Fruit fly (Drosophila melanogaster): ENCODE results near the gene CG4042.

Gene CG4042

DNA sequence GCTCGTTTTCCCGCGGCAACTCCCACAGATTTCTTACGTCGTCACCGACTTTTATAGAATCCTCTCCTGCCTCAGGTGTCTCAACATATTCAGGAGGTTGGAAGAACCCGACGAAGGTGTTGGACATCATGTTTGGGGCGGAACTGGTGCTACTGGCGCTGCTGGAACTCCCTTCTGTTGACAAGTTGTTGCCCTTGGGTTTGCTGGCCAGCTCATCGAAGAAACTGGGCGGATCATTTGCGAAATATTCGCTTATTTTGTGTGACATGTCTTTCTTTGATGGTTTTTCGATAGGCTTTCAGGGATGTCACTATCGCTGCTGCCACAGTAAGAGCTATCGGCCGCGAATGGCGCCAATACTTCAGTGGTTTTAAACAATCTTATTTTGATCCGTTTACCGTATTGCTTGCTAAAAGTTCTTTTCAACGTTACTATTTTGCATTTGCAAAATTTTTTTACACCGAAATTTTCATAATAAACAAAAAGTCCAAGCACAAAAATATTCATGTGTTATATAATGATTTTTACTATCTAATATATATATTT lies 16.6 kb upstream of the CG4042 start, which contains the start of gene CG11396:
TSS of gene CG11396 (minus strand) at position 303 of the 546 bp plus-strand sequence.
- TF ChIP-seq Dll (optimal IDR thresholded peaks at IDR 0.05) (no peak), EcR (GFP tag; optimal IDR thresholded peaks at IDR 0.05) (no peak), usp (GFP tag; optimal IDR thresholded peaks at IDR 0.05) (no peak), CG8478 (optimal IDR thresholded peaks at IDR 0.05) (no peak), pan (optimal IDR thresholded peaks at IDR 0.05) (no peak)

dm6 chr3L:20785742-20786427 lies 14.6 kb upstream of the CG4042 start, which contains the start of gene Pcif1:
TSS of gene Pcif1 (minus strand) at chr3L:20786197.
- no peak for TF ChIP-seq EcR (GFP tag; optimal IDR thresholded peaks at IDR 0.05)
- TF ChIP-seq pan (optimal IDR thresholded peaks at IDR 0.05), result no peak
- TF ChIP-seq psq (optimal IDR thresholded peaks at IDR 0.05), result no peak
- no peak for TF ChIP-seq Dll (optimal IDR thresholded peaks at IDR 0.05)
- TF ChIP-seq CG8478 (optimal IDR thresholded peaks at IDR 0.05), result no peak
- TF ChIP-seq usp (GFP tag; optimal IDR thresholded peaks at IDR 0.05), result no peak

DNA sequence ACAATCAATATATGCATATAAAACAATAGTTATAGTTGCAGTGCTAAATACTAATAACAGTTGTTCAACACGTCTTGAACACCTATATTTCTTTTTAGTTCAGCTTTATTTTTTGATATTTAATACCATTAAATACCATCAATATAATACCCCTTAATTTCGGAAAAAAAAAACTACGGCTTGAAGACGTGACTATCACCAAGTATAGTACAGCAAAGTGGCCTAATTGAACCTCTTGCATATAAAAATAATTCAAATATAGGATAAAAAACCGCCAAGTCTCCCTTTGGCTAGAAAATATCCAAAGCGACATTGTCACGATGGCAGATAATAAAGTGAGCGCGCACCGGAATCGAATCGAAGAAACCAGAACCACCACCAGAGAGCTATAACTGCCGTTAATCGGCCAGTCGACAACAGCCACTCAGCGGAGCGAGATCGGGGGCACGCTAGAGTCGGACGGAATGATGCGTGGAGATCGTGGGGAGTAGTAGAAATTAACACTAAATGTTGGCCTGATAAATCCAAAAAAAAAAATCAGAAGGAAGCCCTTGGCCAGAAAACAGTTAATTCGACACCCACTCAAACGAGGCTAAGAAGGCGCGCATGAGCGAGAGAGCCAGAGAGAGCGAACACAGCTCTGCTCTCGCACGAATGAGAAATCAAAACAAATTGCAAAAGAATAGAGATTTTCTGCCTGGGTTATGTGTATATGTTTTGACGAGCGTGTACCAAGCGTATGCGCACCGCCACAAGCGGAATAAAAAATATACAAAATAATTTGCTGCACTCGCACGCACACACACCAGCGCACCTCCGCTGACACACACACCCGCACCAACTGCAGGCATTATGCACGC lies 13.7 kb upstream of the CG4042 start:
- no peak for TF ChIP-seq usp (GFP tag; optimal IDR thresholded peaks at IDR 0.05)
- peak; percentile 93 for TF ChIP-seq Dll (optimal IDR thresholded peaks at IDR 0.05)

- TF ChIP-seq psq (optimal IDR thresholded peaks at IDR 0.05), result no peak
- TF ChIP-seq pan (optimal IDR thresholded peaks at IDR 0.05), result no peak
- TF ChIP-seq CG8478 (optimal IDR thresholded peaks at IDR 0.05), result no peak
- TF ChIP-seq Dll (optimal IDR thresholded peaks at IDR 0.05), result peak; percentile 16
Measured at dm6 chr3L:20784394-20784793, 13.1 kb upstream of the CG4042 start.

DNA sequence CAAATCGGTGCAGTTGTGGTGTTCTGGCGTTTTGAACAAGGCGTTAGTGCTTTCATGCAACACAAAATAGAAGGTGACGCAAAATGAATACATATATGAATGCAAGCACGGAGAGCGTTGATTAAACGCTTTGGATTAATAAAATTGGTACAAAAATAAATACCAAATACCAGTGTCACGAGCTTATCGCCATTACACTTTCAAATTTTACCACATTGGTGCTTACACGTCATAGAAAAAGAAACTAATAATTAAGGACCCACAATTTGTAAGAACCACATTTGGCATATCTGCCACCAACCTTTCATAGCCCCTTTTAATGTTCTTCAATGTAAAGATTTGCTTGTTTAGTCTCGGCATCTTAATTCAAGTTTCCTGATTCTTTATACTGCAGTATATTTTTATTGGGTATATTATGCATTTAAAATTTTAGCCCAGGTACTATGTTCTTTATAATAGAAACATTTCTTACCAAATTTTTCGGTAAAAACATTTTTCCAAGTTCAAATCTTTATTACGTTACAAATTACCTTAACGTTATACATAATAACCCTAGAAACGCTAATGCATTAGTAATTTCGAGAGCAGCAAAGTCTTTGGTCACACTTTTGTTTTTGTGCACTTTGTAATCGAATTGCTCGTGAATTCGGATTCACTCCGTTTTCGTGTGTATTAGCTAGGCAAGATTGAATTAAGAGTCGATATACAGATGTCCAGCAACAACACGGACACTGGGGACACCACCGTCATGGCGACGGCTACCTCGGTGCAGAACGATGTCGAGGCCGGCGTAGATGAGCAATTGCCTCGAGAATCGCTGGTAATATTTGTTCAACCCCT lies 7.1 kb upstream of the CG4042 start, which contains the start of the genes Pex16 and Pex14:
TSS of gene Pex16 (minus strand) at position 41 of the 840 bp plus-strand sequence.
TSS of gene Pex14 (plus strand) at position 576 of the 840 bp plus-strand sequence.
- TF ChIP-seq CG8478 (optimal IDR thresholded peaks at IDR 0.05) (no peak), usp (GFP tag; optimal IDR thresholded peaks at IDR 0.05) (no peak), Dll (optimal IDR thresholded peaks at IDR 0.05) (no peak), psq (optimal IDR thresholded peaks at IDR 0.05) (no peak), pan (optimal IDR thresholded peaks at IDR 0.05) (no peak), EcR (GFP tag; optimal IDR thresholded peaks at IDR 0.05) (no peak)

DNA sequence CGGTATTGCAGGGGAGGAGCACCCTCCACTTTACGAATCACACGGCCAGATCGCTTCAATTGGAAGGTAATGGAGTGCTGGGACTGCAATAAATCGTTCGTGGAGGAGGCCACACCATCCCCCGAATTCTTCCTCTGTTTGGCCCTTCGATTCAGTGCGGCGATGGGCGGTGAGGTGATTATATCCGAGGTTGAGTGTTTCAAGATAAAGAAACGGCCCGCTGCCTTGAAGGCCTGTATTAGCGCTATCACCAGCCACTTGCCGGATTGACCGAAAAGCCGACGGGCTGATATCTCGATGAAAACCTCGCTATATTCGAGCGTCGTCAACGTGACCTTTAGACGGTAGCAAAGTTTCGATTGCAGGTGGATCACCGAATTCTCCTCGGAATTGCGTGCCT lies 6.2 kb upstream of the CG4042 start:
- TF ChIP-seq EcR (GFP tag; optimal IDR thresholded peaks at IDR 0.05), result no peak
- TF ChIP-seq Dll (optimal IDR thresholded peaks at IDR 0.05), result no peak
- TF ChIP-seq CG8478 (optimal IDR thresholded peaks at IDR 0.05), result no peak
- TF ChIP-seq psq (optimal IDR thresholded peaks at IDR 0.05), result no peak
- TF ChIP-seq pan (optimal IDR thresholded peaks at IDR 0.05), result no peak
- TF ChIP-seq usp (GFP tag; optimal IDR thresholded peaks at IDR 0.05), result no peak

- TF ChIP-seq psq (optimal IDR thresholded peaks at IDR 0.05) (no peak), usp (GFP tag; optimal IDR thresholded peaks at IDR 0.05) (no peak), Dll (optimal IDR thresholded peaks at IDR 0.05) (no peak), EcR (GFP tag; optimal IDR thresholded peaks at IDR 0.05) (no peak), CG8478 (optimal IDR thresholded peaks at IDR 0.05) (no peak), pan (optimal IDR thresholded peaks at IDR 0.05) (no peak)
Measured at dm6 chr3L:20772647-20773015, 1.3 kb upstream of the CG4042 start.

DNA sequence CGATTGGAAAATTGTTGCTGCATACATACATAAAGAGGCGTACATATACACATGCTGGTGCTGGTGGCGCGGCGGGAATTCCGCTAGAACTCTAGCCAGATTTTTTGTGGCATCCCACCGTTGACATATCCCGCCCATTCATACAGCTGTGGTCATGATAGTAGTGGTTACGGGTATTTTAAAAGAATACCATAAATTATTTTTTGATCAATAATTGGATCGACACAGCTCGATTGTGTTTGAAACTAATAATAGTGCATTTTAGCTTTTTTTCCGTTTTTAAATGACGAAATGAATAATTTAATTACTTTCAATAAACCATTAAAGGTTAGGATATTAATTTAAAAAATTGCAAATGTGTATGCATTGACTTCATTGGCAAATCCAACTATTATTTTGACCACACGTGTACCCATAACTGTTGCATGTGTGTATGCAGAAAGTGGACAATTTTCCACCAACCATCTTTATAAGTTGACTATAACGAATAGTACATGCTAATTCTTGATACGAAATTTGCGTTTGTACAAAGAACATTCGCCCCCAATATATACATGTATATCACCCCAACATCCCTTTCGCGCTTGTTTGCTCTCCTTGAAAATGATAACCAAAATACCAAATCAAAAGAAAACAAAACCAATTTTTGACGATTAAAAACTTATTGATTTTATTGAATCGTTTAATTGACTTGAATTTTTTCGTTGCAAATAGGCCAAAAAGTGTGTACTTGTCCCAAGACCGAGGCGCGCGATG lies 762 bp upstream of the CG4042 start:
- TF ChIP-seq Dll (optimal IDR thresholded peaks at IDR 0.05) (no peak), usp (GFP tag; optimal IDR thresholded peaks at IDR 0.05) (no peak), CG8478 (optimal IDR thresholded peaks at IDR 0.05) (no peak), pan (optimal IDR thresholded peaks at IDR 0.05) (no peak), EcR (GFP tag; optimal IDR thresholded peaks at IDR 0.05) (no peak), psq (optimal IDR thresholded peaks at IDR 0.05) (no peak)

DNA sequence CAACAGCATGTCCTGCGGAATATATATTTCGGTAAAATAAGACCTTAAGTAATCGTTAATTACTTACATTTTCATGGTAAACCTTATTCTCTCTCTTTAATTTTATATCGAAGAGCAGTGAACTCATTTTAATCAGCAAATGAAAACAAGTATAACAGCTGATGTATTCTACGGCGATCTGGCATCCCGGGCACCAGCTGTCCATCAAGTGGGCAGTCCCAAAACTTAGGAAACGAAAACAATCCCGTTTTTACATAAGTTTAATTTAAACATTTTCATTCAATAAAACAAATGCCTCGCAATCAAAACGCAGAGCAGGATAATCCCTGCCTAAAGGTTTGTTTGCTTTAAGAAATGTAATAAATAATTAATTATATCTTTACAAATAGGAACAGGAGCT lies 2.0 kb downstream of the CG4042 start, which contains the start of the genes CG4074 and CG4186:
TSS of gene CG4074 (minus strand) at position 151 of the 400 bp plus-strand sequence.
TSS of gene CG4186 (plus strand) at position 237 of the 400 bp plus-strand sequence.
- TF ChIP-seq EcR (GFP tag; optimal IDR thresholded peaks at IDR 0.05), result no peak
- no peak for TF ChIP-seq CG8478 (optimal IDR thresholded peaks at IDR 0.05)
- no peak for TF ChIP-seq psq (optimal IDR thresholded peaks at IDR 0.05)
- TF ChIP-seq Dll (optimal IDR thresholded peaks at IDR 0.05), result no peak
- no peak for TF ChIP-seq pan (optimal IDR thresholded peaks at IDR 0.05)
- TF ChIP-seq usp (GFP tag; optimal IDR thresholded peaks at IDR 0.05), result no peak

DNA sequence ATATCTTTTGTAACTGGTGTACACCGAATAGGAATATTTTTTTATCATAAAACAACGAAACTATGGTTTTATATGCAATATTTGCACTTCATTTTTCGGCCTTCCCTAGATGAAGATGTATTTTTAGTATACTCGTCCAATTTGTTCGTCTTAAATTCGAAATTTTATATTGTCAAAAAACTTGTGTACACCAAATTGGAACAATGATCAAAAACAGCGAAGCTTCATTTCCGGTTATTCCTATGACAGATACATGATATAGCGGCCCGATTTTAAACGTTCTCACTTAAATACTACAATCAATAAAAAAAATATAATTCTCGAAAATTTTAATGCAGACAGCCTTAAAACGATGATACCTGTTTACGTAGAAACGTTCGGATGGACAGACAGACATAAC lies 4.1 kb downstream of the CG4042 start:
- no peak for TF ChIP-seq CG8478 (optimal IDR thresholded peaks at IDR 0.05)
- no peak for TF ChIP-seq EcR (GFP tag; optimal IDR thresholded peaks at IDR 0.05)
- TF ChIP-seq usp (GFP tag; optimal IDR thresholded peaks at IDR 0.05), result no peak
- no peak for TF ChIP-seq Dll (optimal IDR thresholded peaks at IDR 0.05)
- no peak for TF ChIP-seq psq (optimal IDR thresholded peaks at IDR 0.05)
- no peak for TF ChIP-seq pan (optimal IDR thresholded peaks at IDR 0.05)

All from whole organism.